Fruit fly (Drosophila melanogaster) whole organism, prepupa: Measurements from ENCODE around the gene CG42553.

Experiments
- Blimp-1 ChIP-seq: fragments of 200-800 bp; sonication (Bioruptor generic); optimal IDR thresholded peaks from 3 replicates; lab custom pipeline; 2017; ENCODE audit warnings: missing biosample characterization, missing genetic modification characterization, mild to moderate bottlenecking, moderate library complexity, missing genetic modification reagents
- CG10631 ChIP-seq: fragments of 200-800 bp; sonication (Bioruptor generic); optimal IDR thresholded peaks from 2 replicates; lab custom pipeline; 2016; ENCODE audit warnings: missing biosample characterization, missing genetic modification characterization
- CG10669 ChIP-seq: fragments of 200-800 bp; sonication (Bioruptor generic); optimal IDR thresholded peaks from 3 replicates; lab custom pipeline; 2018; ENCODE audit warnings: missing biosample characterization, mild to moderate bottlenecking, missing genetic modification characterization, moderate library complexity
- CG11294 ChIP-seq: fragments of 200-800 bp; sonication (Bioruptor generic); IDR thresholded peaks from 2 replicates; pipeline ENCODE4 v1.3.6; 2022; ENCODE audit warnings: missing biosample characterization, missing genetic modification characterization
- CG15336 ChIP-seq: fragments of 200-800 bp; sonication (Bioruptor generic); IDR thresholded peaks from 2 replicates; pipeline ENCODE4 v1.3.6; 2022; ENCODE audit warnings: missing biosample characterization, missing genetic modification characterization
- CG1621 ChIP-seq: fragments of 200-800 bp; sonication (Bioruptor generic); optimal IDR thresholded peaks from 3 replicates; lab custom pipeline; 2018; ENCODE audit warnings: missing biosample characterization, mild to moderate bottlenecking, missing genetic modification characterization
- CG3032 ChIP-seq: fragments of 200-800 bp; optimal IDR thresholded peaks from 2 replicates; lab custom pipeline; 2019; ENCODE audit warnings: missing biosample characterization, mild to moderate bottlenecking, missing genetic modification characterization, moderate library complexity
- CG32006 ChIP-seq: fragments of 200-800 bp; sonication (Bioruptor generic); optimal IDR thresholded peaks from 3 replicates; lab custom pipeline; 2017; ENCODE audit warnings: missing biosample characterization, mild to moderate bottlenecking, missing genetic modification characterization
- CG34406 ChIP-seq: fragments of 200-800 bp; sonication (Bioruptor generic); optimal IDR thresholded peaks from 3 replicates; lab custom pipeline; 2016; ENCODE audit warnings: missing biosample characterization, missing genetic modification characterization
- CG6163 ChIP-seq: fragments of 200-800 bp; sonication (Bioruptor generic); IDR thresholded peaks from 3 replicates; pipeline ENCODE4 v1.3.6; 2022; ENCODE audit warnings: missing biosample characterization, missing genetic modification characterization
- CG6276 ChIP-seq: fragments of 200-800 bp; sonication (Bioruptor generic); optimal IDR thresholded peaks from 2 replicates; lab custom pipeline; 2017; ENCODE audit warnings: missing biosample characterization, mild to moderate bottlenecking, missing genetic modification characterization
- CG6792 ChIP-seq: fragments of 200-800 bp; sonication (Bioruptor generic); optimal IDR thresholded peaks from 3 replicates; lab custom pipeline; 2016; ENCODE audit warnings: missing biosample characterization, missing genetic modification characterization
- CG6808 ChIP-seq: fragments of 200-800 bp; sonication (Bioruptor generic); optimal IDR thresholded peaks from 3 replicates; lab custom pipeline; 2017; ENCODE audit warnings: missing biosample characterization, missing genetic modification characterization, mild to moderate bottlenecking, moderate library complexity, missing genetic modification reagents
- CG6854 ChIP-seq: fragments of 200-800 bp; sonication (Bioruptor generic); optimal IDR thresholded peaks from 2 replicates; lab custom pipeline; 2017; ENCODE audit warnings: missing biosample characterization, mild to moderate bottlenecking, missing genetic modification characterization
- CG7368 ChIP-seq: fragments of 200-800 bp; sonication (Bioruptor generic); optimal IDR thresholded peaks from 3 replicates; lab custom pipeline; 2016; ENCODE audit warnings: missing biosample characterization, missing genetic modification characterization
- CG8119 ChIP-seq: fragments of 200-800 bp; sonication (Bioruptor generic); IDR thresholded peaks from 3 replicates; pipeline ENCODE4 v1.3.6; 2022; ENCODE audit warnings: missing biosample characterization, missing genetic modification characterization
- CG8319 ChIP-seq: fragments of 200-800 bp; sonication (Bioruptor generic); optimal IDR thresholded peaks from 3 replicates; lab custom pipeline; 2016; ENCODE audit warnings: missing biosample characterization, missing genetic modification characterization
- CG8632 ChIP-seq: fragments of 200-800 bp; sonication (Bioruptor generic); optimal IDR thresholded peaks from 3 replicates; lab custom pipeline; 2016; ENCODE audit warnings: missing biosample characterization, missing genetic modification characterization
- CG9139 ChIP-seq: fragments of 200-800 bp; sonication (Bioruptor generic); optimal IDR thresholded peaks from 3 replicates; lab custom pipeline; 2017; ENCODE audit warnings: missing biosample characterization, mild to moderate bottlenecking, missing genetic modification characterization
- Eip78C ChIP-seq: fragments of 200-800 bp; sonication (Bioruptor generic); peaks from one replicate; lab custom pipeline; 2016; ENCODE audit warnings: missing biosample characterization, missing genetic modification characterization
- Eip93F ChIP-seq: fragments of 200-800 bp; sonication (Bioruptor generic); optimal IDR thresholded peaks from 2 replicates; lab custom pipeline; 2016; ENCODE audit warnings: missing biosample characterization, mild to moderate bottlenecking, missing genetic modification characterization
- Ets21C ChIP-seq: fragments of 200-800 bp; sonication (Bioruptor generic); optimal IDR thresholded peaks from 3 replicates; lab custom pipeline; 2016; ENCODE audit warnings: missing biosample characterization, missing genetic modification characterization
- Ets96B ChIP-seq: fragments of 200-800 bp; optimal IDR thresholded peaks from 2 replicates; lab custom pipeline; 2019; ENCODE audit warnings: missing biosample characterization, mild to moderate bottlenecking, missing genetic modification characterization, moderate library complexity
- Hr38 ChIP-seq: sonication (Bioruptor generic); optimal IDR thresholded peaks from 2 replicates; lab custom pipeline; 2016; ENCODE audit warnings: missing biosample characterization, missing genetic modification characterization
- Hr39 ChIP-seq: fragments of 200-800 bp; sonication (Bioruptor generic); optimal IDR thresholded peaks from 2 replicates; lab custom pipeline; 2016; ENCODE audit warnings: missing biosample characterization, missing genetic modification characterization
- Met ChIP-seq: fragments of 200-800 bp; sonication (Bioruptor generic); optimal IDR thresholded peaks from 3 replicates; lab custom pipeline; 2016; ENCODE audit warnings: missing biosample characterization, missing genetic modification characterization
- OdsH ChIP-seq: fragments of 200-800 bp; sonication (Bioruptor generic); optimal IDR thresholded peaks from 3 replicates; lab custom pipeline; 2016; ENCODE audit warnings: missing biosample characterization, missing genetic modification characterization
- Smox ChIP-seq: fragments of 200-800 bp; sonication (Bioruptor generic); optimal IDR thresholded peaks from 3 replicates; lab custom pipeline; 2016; ENCODE audit warnings: missing biosample characterization, missing genetic modification characterization
- Sox102F ChIP-seq: fragments of 200-800 bp; sonication (Bioruptor generic); optimal IDR thresholded peaks from 2 replicates; lab custom pipeline; 2016; ENCODE audit warnings: missing biosample characterization, mild to moderate bottlenecking, missing genetic modification characterization
- Sox14 ChIP-seq: fragments of 200-800 bp; sonication (Bioruptor generic); optimal IDR thresholded peaks from 3 replicates; lab custom pipeline; 2016; ENCODE audit warnings: missing biosample characterization, missing genetic modification characterization
- Sox15 ChIP-seq: fragments of 200-800 bp; sonication (Bioruptor generic); optimal IDR thresholded peaks from 3 replicates; lab custom pipeline; 2016; ENCODE audit warnings: missing biosample characterization, missing genetic modification characterization
- achi ChIP-seq: fragments of 200-800 bp; sonication (Bioruptor generic); optimal IDR thresholded peaks from 3 replicates; lab custom pipeline; 2016; ENCODE audit warnings: missing biosample characterization, missing genetic modification characterization
- acj6 ChIP-seq: fragments of 200-800 bp; sonication (Bioruptor generic); optimal IDR thresholded peaks from 3 replicates; lab custom pipeline; 2016; ENCODE audit warnings: missing biosample characterization, missing genetic modification characterization
- cyc ChIP-seq: fragments of 200-800 bp; sonication (Bioruptor generic); optimal IDR thresholded peaks from 3 replicates; lab custom pipeline; 2016; ENCODE audit warnings: missing biosample characterization, missing genetic modification characterization
- dac ChIP-seq: fragments of 200-800 bp; sonication (Bioruptor generic); optimal IDR thresholded peaks from 2 replicates; lab custom pipeline; 2017; ENCODE audit warnings: missing biosample characterization, mild to moderate bottlenecking, missing genetic modification characterization
- dsx ChIP-seq: fragments of 200-800 bp; optimal IDR thresholded peaks from 3 replicates; lab custom pipeline; 2019; ENCODE audit warnings: missing biosample characterization, mild to moderate bottlenecking, missing genetic modification characterization, moderate library complexity; ENCODE audit not compliant: poor library complexity, severe bottlenecking
- eg ChIP-seq: fragments of 200-800 bp; sonication (Bioruptor generic); IDR thresholded peaks from 3 replicates; pipeline ENCODE4 v1.3.6; 2022; ENCODE audit warnings: missing biosample characterization, missing genetic modification characterization
- esn ChIP-seq: fragments of 200-800 bp; sonication (Bioruptor generic); optimal IDR thresholded peaks from 2 replicates; lab custom pipeline; 2016; ENCODE audit warnings: missing biosample characterization, mild to moderate bottlenecking, missing genetic modification characterization, moderate library complexity
- fd59A ChIP-seq: fragments of 200-800 bp; sonication (Bioruptor generic); optimal IDR thresholded peaks from 2 replicates; lab custom pipeline; 2017; ENCODE audit warnings: missing biosample characterization, mild to moderate bottlenecking, missing genetic modification characterization, missing genetic modification reagents
- fd85E ChIP-seq: fragments of 200-800 bp; sonication (Bioruptor generic); optimal IDR thresholded peaks from 3 replicates; lab custom pipeline; 2016; ENCODE audit warnings: missing biosample characterization, missing genetic modification characterization
- fkh ChIP-seq: fragments of 200-800 bp; sonication (Bioruptor generic); optimal IDR thresholded peaks from 3 replicates; lab custom pipeline; 2017; ENCODE audit warnings: missing biosample characterization, mild to moderate bottlenecking, missing genetic modification characterization, moderate library complexity
- lz ChIP-seq: fragments of 200-800 bp; sonication (Bioruptor generic); optimal IDR thresholded peaks from 3 replicates; lab custom pipeline; 2016; ENCODE audit warnings: missing biosample characterization, missing genetic modification characterization
- net ChIP-seq: fragments of 200-800 bp; sonication (Bioruptor generic); optimal IDR thresholded peaks from 3 replicates; lab custom pipeline; 2016; ENCODE audit warnings: missing biosample characterization, missing genetic modification characterization
- pdm3 ChIP-seq: fragments of 200-800 bp; sonication (Bioruptor generic); optimal IDR thresholded peaks from 3 replicates; lab custom pipeline; 2016; ENCODE audit warnings: missing biosample characterization, missing genetic modification characterization
- spab ChIP-seq: fragments of 200-800 bp; sonication (Bioruptor generic); optimal IDR thresholded peaks from 2 replicates; lab custom pipeline; 2017; ENCODE audit warnings: missing biosample characterization, mild to moderate bottlenecking, missing genetic modification characterization, missing genetic modification reagents
- ss ChIP-seq, 2 experiments: fragments of 200-800 bp; sonication (Bioruptor generic); optimal IDR thresholded peaks; 2 replicates in 1 of 2; 3 replicates in 1 of 2; lab custom pipeline; 2017 to 2018; ENCODE audit warnings: mild to moderate bottlenecking in 2 of 2, missing biosample characterization in 2 of 2, missing genetic modification characterization in 2 of 2, moderate library complexity in 1 of 2
- topi ChIP-seq: fragments of 200-800 bp; sonication (Bioruptor generic); optimal IDR thresholded peaks from 3 replicates; lab custom pipeline; 2016; ENCODE audit warnings: missing biosample characterization, missing genetic modification characterization

Gene CG42553

DNA sequence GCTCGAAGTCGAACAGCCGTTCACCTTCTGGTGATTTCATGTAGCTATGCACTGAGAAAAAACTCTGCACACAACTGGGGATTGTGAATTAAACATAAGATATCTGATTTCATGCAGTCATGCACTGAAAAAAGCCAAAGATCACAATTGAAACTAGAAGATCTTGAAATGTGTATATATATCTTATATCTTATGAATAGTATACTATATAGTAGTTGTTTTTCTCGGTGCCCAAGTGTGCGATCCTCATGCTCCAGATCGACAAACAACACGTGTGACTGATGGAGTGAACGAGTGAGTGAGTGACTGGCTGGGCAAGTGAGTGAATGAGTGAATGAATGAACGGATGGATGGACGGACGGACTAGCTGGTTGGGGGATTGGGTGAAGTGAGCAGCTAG is 11.9 kb upstream of the CG42553 start (continued):
- TF ChIP-seq net (GFP tag; lab: Kevin White, UChicago) (peak; percentile 80), CG34406 (GFP tag; lab: Kevin White, UChicago) (peak; percentile 81), CG6854 (GFP tag; lab: Kevin White, UChicago) (peak; percentile 69), lz (GFP tag; lab: Kevin White, UChicago) (peak; percentile 48), CG6808 (peak; percentile 80), dsx (GFP tag; lab: Kevin White, UChicago) (peak; percentile 72), Sox15 (GFP tag; lab: Kevin White, UChicago) (peak; percentile 36), CG8119 (GFP tag; lab: Robert Waterston, UW) (peak; percentile 72), topi (GFP tag; lab: Kevin White, UChicago) (peak; percentile 71), acj6 (GFP tag; lab: Kevin White, UChicago) (peak; percentile 75), eg (GFP tag; lab: Robert Waterston, UW) (peak; percentile 76; the same call in 1 of the 3 replicates), CG6163 (GFP tag; lab: Robert Waterston, UW) (peak; percentile 92), dac (GFP tag; lab: Kevin White, UChicago) (peak; percentile 7), OdsH (peak; percentile 74), CG1621 (tag; lab: Kevin White, UChicago) (peak; percentile 56), CG9139 (peak; percentile 70), CG3032 (tag; lab: Kevin White, UChicago) (peak; percentile 87), spab (peak; percentile 86), pdm3 (peak; percentile 78), Met (GFP tag; lab: Kevin White, UChicago) (peak; percentile 75), Smox (GFP tag; lab: Kevin White, UChicago) (peak; percentile 61)

DNA sequence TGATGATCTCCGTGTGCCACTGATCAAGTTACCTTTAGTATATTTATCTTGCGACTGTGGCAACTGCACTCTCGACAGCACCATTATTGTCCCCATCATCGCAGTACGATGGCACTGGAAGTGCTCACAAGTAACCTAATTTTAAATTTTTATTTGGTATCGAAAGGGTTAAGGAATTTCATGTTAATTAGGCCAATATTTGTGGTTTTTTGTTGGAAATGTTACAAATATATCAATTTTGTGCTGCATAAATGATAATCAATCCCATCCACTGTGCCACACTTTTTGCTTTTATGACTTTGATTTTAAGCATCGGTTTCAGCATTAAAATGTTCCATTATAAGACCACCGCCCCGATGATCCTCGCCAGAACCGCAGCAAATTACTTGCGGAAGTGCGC is 11.3 kb upstream of the CG42553 start:
- TF ChIP-seq topi (GFP tag; lab: Kevin White, UChicago) (peak; percentile 79), net (GFP tag; lab: Kevin White, UChicago) (peak; percentile 50), CG8319 (GFP tag; lab: Kevin White, UChicago) (peak; percentile 58), Hr39 (GFP tag; lab: Kevin White, UChicago) (peak; percentile 85), CG6792 (peak; percentile 67), CG3032 (tag; lab: Kevin White, UChicago) (peak; percentile 75), ss (GFP tag; optimal IDR thresholded peaks at IDR 0.05; lab: Kevin White, UChicago) (peak; percentile 11 to 56), OdsH (peak; percentile 79), CG10631 (GFP tag; lab: Kevin White, UChicago) (peak; percentile 67), Sox14 (GFP tag; lab: Kevin White, UChicago) (peak; percentile 80), achi (peak; percentile 82), Eip78C (GFP tag; lab: Kevin White, UChicago) (peak; percentile 93), dsx (GFP tag; lab: Kevin White, UChicago) (no peak), CG7368 (peak; percentile 75), CG8632 (peak; percentile 70), dac (GFP tag; lab: Kevin White, UChicago) (no peak), fd59A (GFP tag; lab: Kevin White, UChicago) (peak; percentile 45), CG1621 (tag; lab: Kevin White, UChicago) (peak; percentile 37), CG6163 (GFP tag; lab: Robert Waterston, UW) (peak; percentile 85), Eip93F (GFP tag; lab: Kevin White, UChicago) (peak; percentile 49), Ets96B (tag; lab: Kevin White, UChicago) (peak; percentile 73), CG32006 (GFP tag; lab: Kevin White, UChicago) (peak; percentile 57), CG8119 (GFP tag; lab: Robert Waterston, UW) (peak; percentile 52; the same call in 1 of the 3 replicates), CG34406 (GFP tag; lab: Kevin White, UChicago) (peak; percentile 73), CG15336 (peak; percentile 53), Hr38 (GFP tag; lab: Kevin White, UChicago) (no peak), cyc (GFP tag; lab: Kevin White, UChicago) (peak; percentile 80), Ets21C (peak; percentile 62), spab (peak; percentile 69), Sox15 (GFP tag; lab: Kevin White, UChicago) (peak; percentile 53), Sox102F (peak; percentile 86), fkh (no peak), esn (peak; percentile 81), eg (GFP tag; lab: Robert Waterston, UW) (peak; percentile 58), fd85E (peak; percentile 30), Blimp-1 (GFP tag; lab: Kevin White, UChicago) (no peak), CG6276 (GFP tag; lab: Kevin White, UChicago) (no peak), CG6854 (GFP tag; lab: Kevin White, UChicago) (peak; percentile 50), CG10669 (peak; percentile 75), acj6 (GFP tag; lab: Kevin White, UChicago) (peak; percentile 73), CG11294 (GFP tag; lab: Robert Waterston, UW) (no peak)
